Worm (Caenorhabditis elegans): ENCODE data around the gene num-1.
A peak's percentile ranks its signal among the peaks of the same experiment; 100 is the strongest.

Gene num-1

ce11 chrV:20793761-20794160 is 35.9 kb upstream of the num-1 start (continued):
- TF ChIP-seq attf-6 (GFP tag; IDR thresholded peaks at IDR 0.05) (no peak), aptf-2 (GFP tag; conservative IDR thresholded peaks at IDR 0.05) (no peak), Y56A3A.18 (GFP tag; IDR thresholded peaks at IDR 0.05) (no peak), mxl-1 (tag; optimal IDR thresholded peaks at IDR 0.05) (no peak), nhr-80 (tag; optimal IDR thresholded peaks at IDR 0.05) (peak; percentile 80), T07F8.4 (tag; optimal IDR thresholded peaks at IDR 0.05) (no peak)

- TF ChIP-seq dox-1 (GFP tag; IDR thresholded peaks at IDR 0.05) (0 out of 2 replicates have a peak, but pooled peaks have one; percentile 15), zfh-2 (GFP tag; conservative IDR thresholded peaks at IDR 0.05) (0 out of 2 replicates have a peak, but pooled peaks have one; percentile 13)
Measured at ce11 chrV:20795374-20795773, 34.2 kb upstream of the num-1 start.

- no peak for TF ChIP-seq F55B11.4 (tag; optimal IDR thresholded peaks at IDR 0.05; ENCODE audit: borderline replicate concordance, insufficient read depth)
- no peak for TF ChIP-seq nfya-1 (tag; optimal IDR thresholded peaks at IDR 0.05; ENCODE audit: borderline replicate concordance, insufficient read depth)
- no peak for TF ChIP-seq die-1 (tag; optimal IDR thresholded peaks at IDR 0.05)
- TF ChIP-seq ets-4 (GFP tag; optimal IDR thresholded peaks at IDR 0.05) = no peak
- no peak for TF ChIP-seq nhr-27 (tag; optimal IDR thresholded peaks at IDR 0.05)
- no peak for TF ChIP-seq lin-26 (GFP tag; IDR thresholded peaks at IDR 0.05)
- no peak for TF ChIP-seq ztf-3 (GFP tag; optimal IDR thresholded peaks at IDR 0.05)
- TF ChIP-seq zim-3 (tag; optimal IDR thresholded peaks at IDR 0.05) = no peak
- TF ChIP-seq lin-40 (tag; optimal IDR thresholded peaks at IDR 0.05) = no peak
- TF ChIP-seq snpc-1.1 (tag; optimal IDR thresholded peaks at IDR 0.05; ENCODE audit: insufficient read depth) = no peak
- no peak for TF ChIP-seq ccch-3 (GFP tag; optimal IDR thresholded peaks at IDR 0.05)
- TF ChIP-seq ekl-4 (GFP tag; IDR thresholded peaks at IDR 0.05) = no peak
- TF ChIP-seq tlf-1 (GFP tag; optimal IDR thresholded peaks at IDR 0.05) = no peak
- no peak for TF ChIP-seq akir-1 (GFP tag; optimal IDR thresholded peaks at IDR 0.05)
- no peak for TF ChIP-seq ceh-27 (GFP tag; optimal IDR thresholded peaks at IDR 0.05)
- TF ChIP-seq B0336.3 (GFP tag; IDR thresholded peaks at IDR 0.05) = no peak
- no peak for TF ChIP-seq ztf-22 (GFP tag; optimal IDR thresholded peaks at IDR 0.05)
Measured at ce11 chrV:20797918-20798317, 31.7 kb upstream of the num-1 start, which contains the start of gene sdf-9. sdf-9 (plus strand) TSS chrV:20798218.

- TF ChIP-seq lsl-1 (GFP tag; optimal IDR thresholded peaks at IDR 0.05) (no peak), pbrm-1 (GFP tag; IDR thresholded peaks at IDR 0.05) (no peak), him-1 (tag; optimal IDR thresholded peaks at IDR 0.05) (no peak), let-607 (tag; optimal IDR thresholded peaks at IDR 0.05) (no peak), F57A8.1 (GFP tag; optimal IDR thresholded peaks at IDR 0.05) (no peak), Y95B8A.8 (GFP tag; IDR thresholded peaks at IDR 0.05) (no peak), let-526 (GFP tag; IDR thresholded peaks at IDR 0.05) (no peak), ztf-22 (GFP tag; optimal IDR thresholded peaks at IDR 0.05) (no peak), gei-17 (GFP tag; optimal IDR thresholded peaks at IDR 0.05) (no peak), egl-18 (GFP tag; IDR thresholded peaks at IDR 0.05) (no peak), lin-35 (GFP tag; optimal IDR thresholded peaks at IDR 0.05) (no peak), tlf-1 (GFP tag; optimal IDR thresholded peaks at IDR 0.05) (no peak)
Measured at ce11 chrV:20802906-20803305, 26.7 kb upstream of the num-1 start, which contains the start of gene Y44A6D.5. Y44A6D.5 (minus strand) TSS chrV:20803006.
